Fruit fly (Drosophila melanogaster) whole organism, embryonic: ENCODE measurements around the gene RhoGAP93B.
A peak's percentile ranks its signal among the peaks of the same experiment; 100 is the strongest.

Experiments
- Bgb ChIP-seq: fragments of 200-800 bp; sonication (Bioruptor generic); IDR thresholded peaks from 2 replicates; pipeline ENCODE4 v1.3.6; 2022; ENCODE audit warnings: missing biosample characterization, missing genetic modification characterization; ENCODE audit not compliant: partially characterized antibody
- CG10267 ChIP-seq: fragments of 200-800 bp; sonication (Bioruptor generic); optimal IDR thresholded peaks from 2 replicates; lab custom pipeline; 2018; ENCODE audit warnings: missing biosample characterization, mild to moderate bottlenecking, missing genetic modification characterization, moderate library complexity
- CG10274 ChIP-seq: fragments of 200-800 bp; sonication (Bioruptor generic); optimal IDR thresholded peaks from 3 replicates; lab custom pipeline; 2017; ENCODE audit warnings: missing biosample characterization, mild to moderate bottlenecking, missing genetic modification characterization
- CG10543 ChIP-seq: fragments of 200-800 bp; sonication (Bioruptor generic); optimal IDR thresholded peaks from 3 replicates; lab custom pipeline; 2017; ENCODE audit warnings: missing biosample characterization, mild to moderate bottlenecking, missing genetic modification characterization, moderate library complexity
- CG11398 ChIP-seq: fragments of 200-800 bp; sonication (Bioruptor generic); optimal IDR thresholded peaks from 2 replicates; lab custom pipeline; 2016; ENCODE audit warnings: missing biosample characterization, missing genetic modification characterization
- CG12104 ChIP-seq: fragments of 200-800 bp; sonication (Bioruptor generic); optimal IDR thresholded peaks from 3 replicates; lab custom pipeline; 2016; ENCODE audit warnings: missing biosample characterization, missing genetic modification characterization
- CG12155 ChIP-seq: fragments of 200-800 bp; sonication (Bioruptor generic); optimal IDR thresholded peaks from 3 replicates; lab custom pipeline; 2016; ENCODE audit warnings: missing biosample characterization, missing genetic modification characterization
- CG1233 ChIP-seq: fragments of 200-800 bp; sonication (Bioruptor generic); optimal IDR thresholded peaks from 4 replicates; lab custom pipeline; 2018; ENCODE audit warnings: missing biosample characterization, mild to moderate bottlenecking, missing genetic modification characterization
- CG12744 ChIP-seq: fragments of 200-800 bp; sonication (Bioruptor generic); optimal IDR thresholded peaks from 2 replicates; lab custom pipeline; 2016; ENCODE audit warnings: missing biosample characterization, missing genetic modification characterization
- CG14667 ChIP-seq: fragments of 200-800 bp; sonication (Bioruptor generic); IDR thresholded peaks from 2 replicates; pipeline ENCODE4 v1.3.6; 2022; ENCODE audit warnings: missing biosample characterization, missing genetic modification characterization
- CG15696 ChIP-seq: fragments of 200-800 bp; sonication (Bioruptor generic); optimal IDR thresholded peaks from 2 replicates; lab custom pipeline; 2019; ENCODE audit warnings: missing biosample characterization, mild to moderate bottlenecking, missing genetic modification characterization, moderate library complexity
- CG16779 ChIP-seq: fragments of 200-800 bp; sonication (Bioruptor generic); IDR thresholded peaks from 2 replicates; pipeline ENCODE4 v1.3.6; 2022; ENCODE audit warnings: missing biosample characterization, missing genetic modification characterization
- CG16813 ChIP-seq: fragments of 200-800 bp; sonication (Bioruptor generic); IDR thresholded peaks from 3 replicates; pipeline ENCODE4 v1.3.6; 2022; ENCODE audit warnings: missing biosample characterization, missing genetic modification characterization; ENCODE audit not compliant: partially characterized antibody
- CG30403 ChIP-seq: fragments of 200-800 bp; sonication (Bioruptor generic); optimal IDR thresholded peaks from 3 replicates; lab custom pipeline; 2016; ENCODE audit warnings: missing biosample characterization, missing genetic modification characterization
- CG3847 ChIP-seq: fragments of 200-800 bp; sonication (Bioruptor generic); IDR thresholded peaks from 2 replicates; pipeline ENCODE4 v1.3.6; 2022; ENCODE audit warnings: missing biosample characterization, missing genetic modification characterization
- CG6254 ChIP-seq: fragments of 200-800 bp; sonication (Bioruptor generic); optimal IDR thresholded peaks from 3 replicates; lab custom pipeline; 2017; ENCODE audit warnings: mild to moderate bottlenecking, missing biosample characterization, missing genetic modification reagents, missing genetic modification characterization
- CG7963 ChIP-seq: fragments of 200-800 bp; sonication (Bioruptor generic); IDR thresholded peaks from 3 replicates; pipeline ENCODE4 v1.3.6; 2022; ENCODE audit warnings: missing biosample characterization, missing genetic modification characterization; ENCODE audit not compliant: partially characterized antibody
- CG8388 ChIP-seq: fragments of 200-800 bp; sonication (Bioruptor generic); optimal IDR thresholded peaks from 2 replicates; lab custom pipeline; 2019; ENCODE audit warnings: missing biosample characterization, mild to moderate bottlenecking, missing genetic modification characterization, moderate library complexity
- CG9727 ChIP-seq: fragments of 200-800 bp; sonication (Bioruptor generic); optimal IDR thresholded peaks from 3 replicates; lab custom pipeline; 2017; ENCODE audit warnings: missing biosample characterization, mild to moderate bottlenecking, missing genetic modification characterization
- Dip2 ChIP-seq: fragments of 200-800 bp; sonication (Bioruptor generic); IDR thresholded peaks from 2 replicates; pipeline ENCODE4 v1.3.6; 2022; ENCODE audit warnings: missing biosample characterization, missing genetic modification characterization
- E2f1 ChIP-seq: fragments of 200-800 bp; sonication (Bioruptor generic); IDR thresholded peaks from 2 replicates; pipeline ENCODE4 v1.3.6; 2022; ENCODE audit warnings: missing biosample characterization, missing genetic modification characterization
- E2f2 ChIP-seq: fragments of 200-800 bp; sonication (Bioruptor generic); IDR thresholded peaks from 2 replicates; pipeline ENCODE4 v1.3.6; 2022; ENCODE audit warnings: missing biosample characterization, missing genetic modification characterization
- H15 ChIP-seq: fragments of 200-800 bp; sonication (Bioruptor generic); IDR thresholded peaks from 3 replicates; pipeline ENCODE4 v1.3.6; 2022; ENCODE audit warnings: missing biosample characterization, missing genetic modification characterization
- H2.0 ChIP-seq: fragments of 200-800 bp; sonication (Bioruptor generic); IDR thresholded peaks from 2 replicates; pipeline ENCODE4 v1.3.6; 2022; ENCODE audit warnings: missing biosample characterization, missing genetic modification characterization
- Max ChIP-seq: fragments of 200-800 bp; sonication (Bioruptor generic); optimal IDR thresholded peaks from 2 replicates; lab custom pipeline; 2016; ENCODE audit warnings: missing biosample characterization, mild to moderate bottlenecking, missing genetic modification characterization
- Med ChIP-seq: fragments of 200-800 bp; sonication (Bioruptor generic); peaks from one replicate; lab custom pipeline; 2016; ENCODE audit warnings: missing biosample characterization, missing genetic modification characterization, mild to moderate bottlenecking, inconsistent platforms, moderate library complexity
- Opbp ChIP-seq: fragments of 200-800 bp; sonication (Bioruptor generic); IDR thresholded peaks from 3 replicates; pipeline ENCODE4 v1.3.6; 2022; ENCODE audit warnings: missing biosample characterization, missing genetic modification characterization; ENCODE audit not compliant: partially characterized antibody
- Ptx1 ChIP-seq: fragments of 200-800 bp; sonication (Bioruptor generic); IDR thresholded peaks from 2 replicates; pipeline ENCODE4 v1.3.6; 2022; ENCODE audit warnings: missing biosample characterization, missing genetic modification characterization
- Side ChIP-seq: fragments of 200-800 bp; sonication (Bioruptor generic); optimal IDR thresholded peaks from 2 replicates; lab custom pipeline; 2016; ENCODE audit warnings: missing biosample characterization, missing genetic modification characterization
- ase ChIP-seq: fragments of 200-800 bp; sonication (Bioruptor generic); IDR thresholded peaks from 3 replicates; pipeline ENCODE4 v1.3.6; 2022; ENCODE audit warnings: missing biosample characterization, missing genetic modification characterization
- bsh ChIP-seq, 2 experiments: fragments of 200-800 bp; sonication (Bioruptor generic); optimal IDR thresholded peaks; 2 replicates each; lab custom pipeline; 2017 to 2018; ENCODE audit warnings: mild to moderate bottlenecking in 2 of 2, missing biosample characterization in 2 of 2, missing genetic modification characterization in 2 of 2, moderate library complexity in 1 of 2
- btn ChIP-seq: fragments of 200-800 bp; sonication (Bioruptor generic); optimal IDR thresholded peaks from 2 replicates; lab custom pipeline; 2016; ENCODE audit warnings: missing biosample characterization, missing genetic modification characterization
- dati ChIP-seq: fragments of 200-800 bp; sonication (Bioruptor generic); IDR thresholded peaks from 2 replicates; pipeline ENCODE4 v1.3.6; 2022; ENCODE audit warnings: missing biosample characterization, missing genetic modification characterization
- eve ChIP-seq, 2 experiments: fragments of >200 bp; optimal IDR thresholded peaks; 2 replicates each; lab custom pipeline; 2017; ENCODE audit warnings: missing biosample characterization in 2 of 2, missing genetic modification characterization in 2 of 2
- fd64A ChIP-seq: fragments of 200-800 bp; sonication (Bioruptor generic); optimal IDR thresholded peaks from 3 replicates; lab custom pipeline; 2018; ENCODE audit warnings: missing biosample characterization, mild to moderate bottlenecking, missing genetic modification characterization
- fru ChIP-seq: fragments of >200 bp; optimal IDR thresholded peaks from 2 replicates; lab custom pipeline; 2017
- gfzf ChIP-seq: fragments of 200-800 bp; sonication (Bioruptor generic); optimal IDR thresholded peaks from 2 replicates; lab custom pipeline; 2016; ENCODE audit warnings: missing biosample characterization, mild to moderate bottlenecking, missing genetic modification characterization, moderate library complexity
- klu ChIP-seq: fragments of 200-800 bp; sonication (Bioruptor generic); IDR thresholded peaks from 2 replicates; pipeline ENCODE4 v1.3.6; 2022; ENCODE audit warnings: missing biosample characterization, missing genetic modification characterization
- luna ChIP-seq: fragments of 200-800 bp; sonication (Bioruptor generic); optimal IDR thresholded peaks from 2 replicates; lab custom pipeline; 2016; ENCODE audit warnings: missing biosample characterization, missing genetic modification characterization
- nerfin-1 ChIP-seq: fragments of 200-800 bp; sonication (Bioruptor generic); optimal IDR thresholded peaks from 3 replicates; lab custom pipeline; 2019; ENCODE audit warnings: missing biosample characterization, mild to moderate bottlenecking, missing genetic modification characterization, moderate library complexity
- pb ChIP-seq: fragments of 200-800 bp; sonication (Bioruptor generic); optimal IDR thresholded peaks from 3 replicates; lab custom pipeline; 2016; ENCODE audit warnings: missing biosample characterization, missing genetic modification characterization
- pros ChIP-seq: fragments of 200-800 bp; sonication (Bioruptor generic); optimal IDR thresholded peaks from 3 replicates; lab custom pipeline; 2019; ENCODE audit warnings: missing biosample characterization, mild to moderate bottlenecking, missing genetic modification characterization, moderate library complexity
- pzg ChIP-seq: fragments of 200-800 bp; sonication (Bioruptor generic); optimal IDR thresholded peaks from 3 replicates; lab custom pipeline; 2018; ENCODE audit warnings: missing biosample characterization, mild to moderate bottlenecking, missing genetic modification characterization, moderate library complexity
- sc ChIP-seq, 3 experiments: fragments of >200 bp in 2 of 3; fragments of 200-800 bp in 1 of 3; sonication (Bioruptor generic) in 1 of 3; optimal IDR thresholded peaks; 2 replicates in 2 of 3; 3 replicates in 1 of 3; lab custom pipeline; 2017; ENCODE audit warnings: mild to moderate bottlenecking in 1 of 3, missing biosample characterization in 1 of 3, missing genetic modification characterization in 1 of 3, missing genetic modification reagents in 1 of 3
- sens-2 ChIP-seq: fragments of 200-800 bp; sonication (Bioruptor generic); IDR thresholded peaks from 2 replicates; pipeline ENCODE4 v1.3.6; 2022; ENCODE audit warnings: missing biosample characterization, missing genetic modification characterization
- tll ChIP-seq, 2 experiments: fragments of 200-800 bp in 1 of 2; fragments of >200 bp in 1 of 2; sonication (Bioruptor generic) in 1 of 2; optimal IDR thresholded peaks; 2 replicates each; lab custom pipeline; 2017 to 2019; ENCODE audit warnings: missing biosample characterization in 2 of 2, missing genetic modification characterization in 2 of 2, mild to moderate bottlenecking in 1 of 2, moderate library complexity in 1 of 2
- trh ChIP-seq: fragments of 200-800 bp; sonication (Bioruptor generic); optimal IDR thresholded peaks from 2 replicates; lab custom pipeline; 2016; ENCODE audit warnings: missing biosample characterization, missing genetic modification characterization
- ttk ChIP-seq: fragments of 200-800 bp; sonication (Bioruptor generic); IDR thresholded peaks from 2 replicates; pipeline ENCODE4 v2.1.2; 2022; ENCODE audit warnings: missing biosample characterization, missing genetic modification characterization
- twi ChIP-seq: fragments of 200-800 bp; optimal IDR thresholded peaks from 2 replicates; lab custom pipeline; 2019; ENCODE audit warnings: missing biosample characterization, mild to moderate bottlenecking, missing genetic modification characterization, moderate library complexity
- zen ChIP-seq: fragments of 200-800 bp; sonication (Bioruptor generic); optimal IDR thresholded peaks from 3 replicates; lab custom pipeline; 2018; ENCODE audit warnings: missing biosample characterization, mild to moderate bottlenecking, missing genetic modification characterization, moderate library complexity
- zfh1 ChIP-seq: fragments of 200-800 bp; sonication (Bioruptor generic); IDR thresholded peaks from 3 replicates; pipeline ENCODE4 v1.3.6; 2022; ENCODE audit warnings: missing biosample characterization, missing genetic modification characterization

Gene RhoGAP93B

dm6 chr3R:21111046-21111480 is 13.4 kb upstream of the RhoGAP93B start, which contains the start of gene Rab11 (continued):
- TF ChIP-seq CG30403 (GFP tag; lab: Kevin White, UChicago) (peak; percentile 75), sc (optimal IDR thresholded peaks at IDR 0.05; lab: Kevin White, UChicago) (no peak), sc (GFP tag; optimal IDR thresholded peaks at IDR 0.05; lab: Kevin White, UChicago) (no peak), bsh (GFP tag; optimal IDR thresholded peaks at IDR 0.05; lab: Kevin White, UChicago) (peak in 1 of 2 experiments; percentile 4), CG10543 (GFP tag; lab: Kevin White, UChicago) (peak; percentile 50), E2f1 (GFP tag; lab: Robert Waterston, UW) (no peak), sens-2 (GFP tag; lab: Robert Waterston, UW) (no peak), CG6254 (GFP tag; lab: Kevin White, UChicago) (no peak), dati (GFP tag; lab: Robert Waterston, UW) (no peak), klu (GFP tag; lab: Robert Waterston, UW) (no peak), twi (tag; lab: Kevin White, UChicago) (peak; percentile 11), trh (GFP tag; lab: Kevin White, UChicago) (no peak), gfzf (GFP tag; lab: Kevin White, UChicago) (peak; percentile 50), CG10274 (no peak), CG14667 (no peak), CG16779 (GFP tag; lab: Robert Waterston, UW) (no peak), eve (GFP tag; optimal IDR thresholded peaks at IDR 0.05; lab: Kevin White, UChicago) (no peak), CG11398 (GFP tag; lab: Kevin White, UChicago) (no peak), CG8388 (GFP tag; lab: Kevin White, UChicago) (peak; percentile 21), zfh1 (0 out of 3 replicates have a peak, but pooled peaks have one; percentile 35), CG3847 (peak; percentile 67), Side (GFP tag; lab: Kevin White, UChicago) (no peak), Bgb (GFP tag; lab: Robert Waterston, UW) (peak; percentile 91), tll (GFP tag; optimal IDR thresholded peaks at IDR 0.05; lab: Kevin White, UChicago) (peak in 1 of 2 experiments; percentile 11), CG10267 (tag; lab: Kevin White, UChicago) (peak; percentile 71), Dip2 (GFP tag; lab: Robert Waterston, UW) (no peak), CG12155 (GFP tag; lab: Kevin White, UChicago) (peak; percentile 99), fru (lab: Kevin White, UChicago) (no peak), pzg (peak; percentile 58), pros (GFP tag; lab: Kevin White, UChicago) (no peak), btn (GFP tag; lab: Kevin White, UChicago) (no peak), luna (no peak), H15 (GFP tag; lab: Robert Waterston, UW) (no peak), ttk (GFP tag; lab: Robert Waterston, UW) (no peak), Opbp (GFP tag; lab: Robert Waterston, UW) (peak; percentile 80), pb (no peak), Max (GFP tag; lab: Kevin White, UChicago) (peak; percentile 71), CG12104 (GFP tag; lab: Kevin White, UChicago) (peak; percentile 54), Ptx1 (peak; percentile 62), E2f2 (peak; percentile 64), ase (no peak), CG9727 (GFP tag; lab: Kevin White, UChicago) (peak; percentile 64), CG12744 (GFP tag; lab: Kevin White, UChicago) (no peak), zen (tag; lab: Kevin White, UChicago) (peak; percentile 12), CG16813 (GFP tag; lab: Robert Waterston, UW) (peak; percentile 91), H2.0 (GFP tag; lab: Robert Waterston, UW) (no peak), Med (GFP tag; lab: Kevin White, UChicago) (peak; percentile 57), CG7963 (GFP tag; lab: Robert Waterston, UW) (peak; percentile 73), CG15696 (tag; lab: Kevin White, UChicago) (peak; percentile 57), fd64A (GFP tag; lab: Kevin White, UChicago) (no peak), nerfin-1 (tag; lab: Kevin White, UChicago) (no peak), CG1233 (GFP tag; lab: Kevin White, UChicago) (peak; percentile 39)
